Worm (Caenorhabditis elegans) whole organism, L4 larva: ENCODE measurements around the gene mdt-9.

Experiments used
- R02D3.7 ChIP-seq: fragments of 150-350 bp; sonication (generic microtip); optimal IDR thresholded peaks from 3 replicates; lab custom pipeline; 2014; ENCODE audit warnings: missing biosample characterization, missing genetic modification characterization
- ceh-44 ChIP-seq: fragments of 200-800 bp; sonication (Bioruptor generic); IDR thresholded peaks from 2 replicates; pipeline ENCODE4 v1.3.6; 2022; ENCODE audit warnings: missing genetic modification reagents, missing genetic modification characterization, missing compliant biosample characterization
- egl-27 ChIP-seq: sonication (generic microtip); optimal IDR thresholded peaks from 3 replicates; lab custom pipeline; 2017; ENCODE audit warnings: missing biosample characterization, missing genetic modification reagents, missing genetic modification characterization
- hlh-30 ChIP-seq: sonication (generic microtip); optimal IDR thresholded peaks from 2 replicates; lab custom pipeline; 2017; ENCODE audit warnings: antibody characterized with exemption, mild to moderate bottlenecking, missing genetic modification characterization, missing compliant biosample characterization; ENCODE audit not compliant: insufficient read depth
- hmg-1.1 ChIP-seq: fragments of 200-800 bp; sonication (Bioruptor generic); IDR thresholded peaks from 2 replicates; pipeline ENCODE4 v1.3.6; 2022; ENCODE audit warnings: missing genetic modification reagents, missing genetic modification characterization, missing compliant biosample characterization
- lin-38 ChIP-seq: fragments of 200-800 bp; sonication (Bioruptor generic); IDR thresholded peaks from 2 replicates; pipeline ENCODE4 v1.3.6; 2022; ENCODE audit warnings: missing genetic modification reagents, missing genetic modification characterization, missing compliant biosample characterization
- pqm-1 ChIP-seq: sonication (generic microtip); optimal IDR thresholded peaks from 2 replicates; lab custom pipeline; 2017; ENCODE audit warnings: missing biosample characterization, missing genetic modification characterization
- snpc-1.2 ChIP-seq: fragments of 200-800 bp; sonication (Bioruptor generic); IDR thresholded peaks from 2 replicates; pipeline ENCODE4 v1.3.6; 2022; ENCODE audit warnings: missing genetic modification reagents, missing genetic modification characterization, missing compliant biosample characterization
- snpc-4 ChIP-seq: fragments of 150-350 bp; optimal IDR thresholded peaks from 2 replicates; lab custom pipeline; 2014; ENCODE audit warnings: missing biosample characterization, missing genetic modification characterization
- unc-62 ChIP-seq, 3 experiments: fragments of 150-350 bp in 1 of 3; sonication (generic microtip); optimal IDR thresholded peaks in 2 of 3; peaks in 1 of 3; 1 replicate in 1 of 3; 2 replicates in 2 of 3; lab custom pipeline; 2014 to 2017; ENCODE audit warnings: missing biosample characterization in 3 of 3, missing genetic modification characterization in 3 of 3, missing genetic modification reagents in 3 of 3, missing genotype in 1 of 3
- zfp-3 ChIP-seq: fragments of 200-800 bp; sonication (Bioruptor generic); conservative IDR thresholded peaks from 2 replicates; pipeline ENCODE4 v1.3.6; 2022; ENCODE audit warnings: missing genetic modification reagents, missing genetic modification characterization, missing compliant biosample characterization

- TF ChIP-seq ceh-44 (GFP tag; lab: Robert Waterston, UW) (no peak), pqm-1 (tag; lab: Kevin White, UChicago) (no peak), snpc-1.2 (GFP tag; lab: Robert Waterston, UW) (no peak), R02D3.7 (tag; lab: Kevin White, UChicago) (no peak), zfp-3 (GFP tag; lab: Robert Waterston, UW) (no peak), snpc-4 (tag; lab: Kevin White, UChicago) (no peak), egl-27 (tag; lab: Kevin White, UChicago) (no peak), unc-62 (GFP tag; optimal IDR thresholded peaks at IDR 0.05 in 1 of 2; lab: Kevin White, UChicago) (no peak), unc-62 (tag; optimal IDR thresholded peaks at IDR 0.05; lab: Kevin White, UChicago) (no peak), lin-38 (GFP tag; lab: Robert Waterston, UW) (no peak), hmg-1.1 (GFP tag; lab: Robert Waterston, UW) (no peak), hlh-30 (tag; lab: Kevin White, UChicago) (no peak)
Measured at ce11 chrIV:13360144-13360543, 26.0 kb upstream of the mdt-9 start, which contains the start of gene Y62E10A.3.
